Worm (Caenorhabditis elegans): ENCODE measurements around the gene nurf-1.

The nurf-1 gene

DNA sequence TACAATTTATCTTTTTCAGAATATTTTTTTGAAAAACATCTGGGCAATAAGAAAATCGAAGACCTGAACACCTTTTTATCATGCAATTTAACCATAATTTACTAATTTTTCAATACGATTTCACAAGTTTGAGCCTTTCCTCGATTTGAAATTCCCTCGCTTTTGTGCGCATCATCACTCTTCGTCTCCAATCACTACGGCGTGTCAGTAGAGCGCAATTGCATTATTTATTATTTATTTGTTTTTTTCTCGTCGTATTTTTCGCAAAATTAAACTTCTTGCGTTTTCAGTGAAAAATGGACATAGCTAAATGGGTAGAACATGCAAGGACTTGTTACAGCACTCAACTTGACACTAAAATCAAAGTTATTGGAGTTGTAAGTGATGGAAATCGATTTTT, 50.6 kb downstream of the nurf-1 start, which contains the start of gene smg-8:
Gene smg-8, plus strand, starts transcription at position 266 of the 400 bp plus-strand sequence.
- TF ChIP-seq cnd-1 (tag; optimal IDR thresholded peaks at IDR 0.05), result peak; percentile 13
- no peak for TF ChIP-seq elt-3 (tag; optimal IDR thresholded peaks at IDR 0.05)
- no peak for TF ChIP-seq nhr-28 (tag; optimal IDR thresholded peaks at IDR 0.05)
- peak; percentile 75 for TF ChIP-seq pha-4 (tag; optimal IDR thresholded peaks at IDR 0.05)
- peak; percentile 11 for TF ChIP-seq sptf-1 (tag; optimal IDR thresholded peaks at IDR 0.05)
- TF ChIP-seq nhr-2 (tag; optimal IDR thresholded peaks at IDR 0.05), result no peak
- no peak for TF ChIP-seq tbx-8 (GFP tag; optimal IDR thresholded peaks at IDR 0.05)
- no peak for TF ChIP-seq mls-2 (tag; optimal IDR thresholded peaks at IDR 0.05)
- peak; percentile 91 for TF ChIP-seq ces-1 (GFP tag; optimal IDR thresholded peaks at IDR 0.05)
- peak; percentile 81 for TF ChIP-seq lsy-2 (tag; optimal IDR thresholded peaks at IDR 0.05)
- TF ChIP-seq nhr-237 (tag; optimal IDR thresholded peaks at IDR 0.05), result peak; percentile 85
- TF ChIP-seq mep-1 (tag; optimal IDR thresholded peaks at IDR 0.05), result peak; percentile 82
- TF ChIP-seq lin-13 (tag; optimal IDR thresholded peaks at IDR 0.05), result peak; percentile 26
- TF ChIP-seq nhr-76 (tag; optimal IDR thresholded peaks at IDR 0.05), result no peak
- no peak for TF ChIP-seq ceh-43 (GFP tag; optimal IDR thresholded peaks at IDR 0.05)
- no peak for TF ChIP-seq flh-1 (GFP tag; optimal IDR thresholded peaks at IDR 0.05)
- TF ChIP-seq ceh-39 (tag; optimal IDR thresholded peaks at IDR 0.05), result peak; percentile 57
- TF ChIP-seq elt-1 (tag; optimal IDR thresholded peaks at IDR 0.05; ENCODE audit: borderline replicate concordance, insufficient read depth), result no peak
- TF ChIP-seq ztf-11 (tag; optimal IDR thresholded peaks at IDR 0.05), result no peak

DNA sequence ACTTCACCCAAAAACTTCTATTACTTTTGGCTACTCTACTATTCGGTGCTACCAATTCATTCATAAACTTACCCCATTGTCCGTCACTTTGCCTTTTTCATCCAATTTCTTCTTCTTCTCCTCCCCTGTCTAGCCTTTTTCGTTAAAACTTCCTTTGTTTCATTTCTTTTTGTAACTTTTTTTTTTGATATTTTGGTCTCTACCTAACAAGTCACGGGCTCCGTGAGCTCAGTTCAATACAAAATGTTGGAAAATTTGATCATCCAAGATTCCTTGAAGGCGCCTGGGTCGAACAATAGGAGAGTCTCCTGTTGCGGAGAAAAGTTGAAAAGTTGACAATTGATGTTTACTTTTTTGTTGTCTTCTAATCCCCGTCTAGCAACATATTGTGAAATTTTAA, 61.4 kb downstream of the nurf-1 start:
- TF ChIP-seq nhr-12 (tag; optimal IDR thresholded peaks at IDR 0.05) (no peak), hlh-1 (tag; optimal IDR thresholded peaks at IDR 0.05) (no peak), cnd-1 (tag; optimal IDR thresholded peaks at IDR 0.05) (no peak), snpc-4 (tag; optimal IDR thresholded peaks at IDR 0.05) (no peak), ceh-83 (GFP tag; optimal IDR thresholded peaks at IDR 0.05) (no peak), lsy-2 (tag; optimal IDR thresholded peaks at IDR 0.05) (no peak), ham-2 (GFP tag; optimal IDR thresholded peaks at IDR 0.05) (no peak), nhr-2 (tag; optimal IDR thresholded peaks at IDR 0.05) (no peak), tbx-8 (GFP tag; optimal IDR thresholded peaks at IDR 0.05) (no peak), unc-62 (GFP tag; optimal IDR thresholded peaks at IDR 0.05) (no peak), mep-1 (tag; optimal IDR thresholded peaks at IDR 0.05) (no peak), bed-3 (GFP tag; optimal IDR thresholded peaks at IDR 0.05) (no peak), lin-13 (tag; optimal IDR thresholded peaks at IDR 0.05) (no peak), nhr-237 (tag; optimal IDR thresholded peaks at IDR 0.05) (no peak), sem-2 (GFP tag; optimal IDR thresholded peaks at IDR 0.05) (no peak), flh-1 (GFP tag; optimal IDR thresholded peaks at IDR 0.05) (no peak), elt-1 (tag; optimal IDR thresholded peaks at IDR 0.05; ENCODE audit: borderline replicate concordance, insufficient read depth) (no peak), ceh-39 (tag; optimal IDR thresholded peaks at IDR 0.05) (no peak), ces-1 (GFP tag; optimal IDR thresholded peaks at IDR 0.05) (no peak)

DNA sequence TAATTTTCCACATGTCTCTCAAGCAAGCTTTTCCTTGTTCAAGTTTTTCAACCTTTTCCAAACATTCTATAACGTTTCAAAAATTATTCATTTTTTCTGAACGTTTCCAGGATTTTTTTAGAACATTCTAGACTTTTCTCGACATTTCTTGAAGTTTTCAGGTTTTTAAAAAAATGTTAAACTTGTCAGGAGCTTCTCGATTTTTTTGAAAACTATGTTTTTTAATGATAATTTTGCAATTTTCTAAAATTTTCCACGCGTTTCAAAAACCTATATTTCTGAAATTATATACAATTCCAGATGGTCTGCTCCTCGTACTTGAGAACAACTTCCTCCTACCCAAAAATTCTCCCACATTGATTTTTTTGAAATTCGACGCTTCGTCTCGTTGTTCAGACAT, 64.8 kb downstream of the nurf-1 start, which contains the start of gene dmsr-6:
Gene dmsr-6, plus strand, starts transcription at position 301 of the 400 bp plus-strand sequence.
- TF ChIP-seq ceh-39 (tag; optimal IDR thresholded peaks at IDR 0.05) (no peak), lsy-2 (tag; optimal IDR thresholded peaks at IDR 0.05) (no peak), unc-39 (tag; optimal IDR thresholded peaks at IDR 0.05) (no peak), hlh-1 (tag; optimal IDR thresholded peaks at IDR 0.05) (no peak), sem-2 (GFP tag; optimal IDR thresholded peaks at IDR 0.05) (no peak), mep-1 (tag; optimal IDR thresholded peaks at IDR 0.05) (no peak), sptf-1 (tag; optimal IDR thresholded peaks at IDR 0.05) (no peak), pha-4 (tag; optimal IDR thresholded peaks at IDR 0.05) (no peak), unc-62 (GFP tag; optimal IDR thresholded peaks at IDR 0.05) (no peak), lin-13 (tag; optimal IDR thresholded peaks at IDR 0.05) (no peak), nhr-12 (tag; optimal IDR thresholded peaks at IDR 0.05) (no peak), nhr-2 (tag; optimal IDR thresholded peaks at IDR 0.05) (no peak), nhr-28 (tag; optimal IDR thresholded peaks at IDR 0.05) (no peak)

Data from whole organism, mixed stage, embryonic.